Fruit fly (Drosophila melanogaster) whole organism, embryonic: ENCODE results near the gene Cow.

Source experiments
- CG10147 ChIP-seq: fragments of 200-800 bp; sonication (Bioruptor generic); optimal IDR thresholded peaks from 2 replicates; lab custom pipeline; 2019; ENCODE audit warnings: missing biosample characterization, mild to moderate bottlenecking, missing genetic modification characterization, moderate library complexity
- CG10979 ChIP-seq: fragments of 200-800 bp; sonication (Bioruptor generic); optimal IDR thresholded peaks from 2 replicates; lab custom pipeline; 2018; ENCODE audit warnings: missing biosample characterization, mild to moderate bottlenecking, missing genetic modification characterization, moderate library complexity
- CG11560 ChIP-seq: fragments of 200-800 bp; sonication (Bioruptor generic); IDR thresholded peaks from 3 replicates; pipeline ENCODE4 v1.3.6; 2022; ENCODE audit warnings: missing biosample characterization, missing genetic modification characterization
- CG11723 ChIP-seq: fragments of 200-800 bp; sonication (Bioruptor generic); optimal IDR thresholded peaks from 2 replicates; lab custom pipeline; 2017; ENCODE audit warnings: missing biosample characterization, mild to moderate bottlenecking, missing genetic modification characterization
- CG12744 ChIP-seq: fragments of 200-800 bp; sonication (Bioruptor generic); optimal IDR thresholded peaks from 2 replicates; lab custom pipeline; 2016; ENCODE audit warnings: missing biosample characterization, missing genetic modification characterization
- CG14965 ChIP-seq: fragments of 200-800 bp; sonication (Bioruptor generic); optimal IDR thresholded peaks from 2 replicates; lab custom pipeline; 2016; ENCODE audit warnings: missing biosample characterization, missing genetic modification characterization, borderline replicate concordance
- CG1647 ChIP-seq: fragments of 200-800 bp; sonication (Bioruptor generic); optimal IDR thresholded peaks from 3 replicates; lab custom pipeline; 2016; ENCODE audit warnings: missing biosample characterization, missing genetic modification characterization
- CG17186 ChIP-seq: fragments of 200-800 bp; sonication (Bioruptor generic); optimal IDR thresholded peaks from 3 replicates; lab custom pipeline; 2017; ENCODE audit warnings: missing biosample characterization, missing genetic modification reagents, missing genetic modification characterization
- CG17568 ChIP-seq: fragments of 200-800 bp; sonication (Bioruptor generic); optimal IDR thresholded peaks from 2 replicates; lab custom pipeline; 2018; ENCODE audit warnings: missing biosample characterization, mild to moderate bottlenecking, missing genetic modification characterization, moderate library complexity
- CG18619 ChIP-seq: fragments of 200-800 bp; sonication (Bioruptor generic); optimal IDR thresholded peaks from 3 replicates; lab custom pipeline; 2017; ENCODE audit warnings: missing biosample characterization, mild to moderate bottlenecking, missing genetic modification characterization
- CG2129 ChIP-seq: fragments of 200-800 bp; sonication (Bioruptor generic); IDR thresholded peaks from 2 replicates; pipeline ENCODE4 v1.3.6; 2022; ENCODE audit warnings: missing biosample characterization, missing genetic modification characterization; ENCODE audit not compliant: partially characterized antibody
- CG30020 ChIP-seq: fragments of 200-800 bp; optimal IDR thresholded peaks from 2 replicates; lab custom pipeline; 2019; ENCODE audit warnings: missing biosample characterization, mild to moderate bottlenecking, missing genetic modification characterization, moderate library complexity
- CG34224 ChIP-seq: fragments of 200-800 bp; sonication (Bioruptor generic); IDR thresholded peaks from 3 replicates; pipeline ENCODE4 v1.3.6; 2022; ENCODE audit warnings: missing biosample characterization, missing genetic modification characterization; ENCODE audit not compliant: partially characterized antibody
- CG4707 ChIP-seq: fragments of 200-800 bp; sonication (Bioruptor generic); optimal IDR thresholded peaks from 2 replicates; lab custom pipeline; 2018; ENCODE audit warnings: missing biosample characterization, mild to moderate bottlenecking, missing genetic modification characterization, moderate library complexity
- CG6791 ChIP-seq: fragments of 200-800 bp; sonication (Bioruptor generic); IDR thresholded peaks from 3 replicates; pipeline ENCODE4 v1.3.6; 2022; ENCODE audit warnings: missing biosample characterization, missing genetic modification characterization; ENCODE audit not compliant: partially characterized antibody
- Dad ChIP-seq: fragments of 200-800 bp; sonication (Bioruptor generic); optimal IDR thresholded peaks from 3 replicates; lab custom pipeline; 2016; ENCODE audit warnings: missing biosample characterization, missing genetic modification characterization
- Deaf1 ChIP-seq: fragments of 200-800 bp; optimal IDR thresholded peaks from 3 replicates; lab custom pipeline; 2019; ENCODE audit warnings: missing biosample characterization, mild to moderate bottlenecking, missing genetic modification characterization, moderate library complexity
- Dll ChIP-seq: fragments of 200-800 bp; sonication (Bioruptor generic); IDR thresholded peaks from 4 replicates; pipeline ENCODE4 v1.3.6; 2022; ENCODE audit warnings: missing biosample characterization, missing genetic modification characterization; ENCODE audit not compliant: partially characterized antibody
- Doc3 ChIP-seq: fragments of 200-800 bp; sonication (Bioruptor generic); IDR thresholded peaks from 3 replicates; pipeline ENCODE4 v1.3.6; 2022; ENCODE audit warnings: missing biosample characterization, missing genetic modification characterization; ENCODE audit not compliant: partially characterized antibody
- Dref ChIP-seq: fragments of 200-800 bp; sonication (Bioruptor generic); IDR thresholded peaks from 2 replicates; pipeline ENCODE4 v1.3.6; 2022; ENCODE audit warnings: missing biosample characterization, missing genetic modification characterization
- Fer2 ChIP-seq: fragments of 200-800 bp; sonication (Bioruptor generic); optimal IDR thresholded peaks from 2 replicates; lab custom pipeline; 2018; ENCODE audit warnings: missing biosample characterization, mild to moderate bottlenecking, missing genetic modification characterization, moderate library complexity
- MBD-R2 ChIP-seq: fragments of 200-800 bp; sonication (Bioruptor generic); IDR thresholded peaks from 2 replicates; pipeline ENCODE4 v1.3.6; 2022; ENCODE audit warnings: missing biosample characterization, missing genetic modification characterization
- MESR4 ChIP-seq: fragments of 200-800 bp; sonication (Bioruptor generic); optimal IDR thresholded peaks from 2 replicates; lab custom pipeline; 2018; ENCODE audit warnings: missing biosample characterization, mild to moderate bottlenecking, missing genetic modification characterization, moderate library complexity
- Med ChIP-seq: fragments of 200-800 bp; sonication (Bioruptor generic); peaks from one replicate; lab custom pipeline; 2016; ENCODE audit warnings: missing biosample characterization, missing genetic modification characterization, mild to moderate bottlenecking, inconsistent platforms, moderate library complexity
- Opbp ChIP-seq: fragments of 200-800 bp; sonication (Bioruptor generic); IDR thresholded peaks from 3 replicates; pipeline ENCODE4 v1.3.6; 2022; ENCODE audit warnings: missing biosample characterization, missing genetic modification characterization; ENCODE audit not compliant: partially characterized antibody
- Scr ChIP-seq: fragments of 200-800 bp; sonication (Bioruptor generic); IDR thresholded peaks from 2 replicates; pipeline ENCODE4 v1.3.6; 2022; ENCODE audit warnings: missing biosample characterization, missing genetic modification characterization; ENCODE audit not compliant: partially characterized antibody
- Sry-δ ChIP-seq: fragments of 200-800 bp; sonication (Bioruptor generic); optimal IDR thresholded peaks from 2 replicates; lab custom pipeline; 2016; ENCODE audit warnings: missing biosample characterization, missing genetic modification characterization
- Xrp1 ChIP-seq: fragments of 200-800 bp; sonication (Bioruptor generic); IDR thresholded peaks from 2 replicates; pipeline ENCODE4 v1.3.6; 2022; ENCODE audit warnings: missing biosample characterization, missing genetic modification characterization
- bbx ChIP-seq: fragments of 200-800 bp; sonication (Bioruptor generic); IDR thresholded peaks from 2 replicates; pipeline ENCODE4 v1.3.6; 2022; ENCODE audit warnings: missing biosample characterization, missing genetic modification characterization; ENCODE audit not compliant: partially characterized antibody
- bowl ChIP-seq: fragments of 200-800 bp; sonication (Bioruptor generic); IDR thresholded peaks from 2 replicates; pipeline ENCODE4 v1.3.6; 2022; ENCODE audit warnings: missing biosample characterization, missing genetic modification characterization
- dm ChIP-seq: fragments of 200-800 bp; sonication (Bioruptor generic); optimal IDR thresholded peaks from 3 replicates; lab custom pipeline; 2016; ENCODE audit warnings: missing biosample characterization, missing genetic modification characterization
- dmrt99B ChIP-seq: fragments of 200-800 bp; sonication (Bioruptor generic); optimal IDR thresholded peaks from 2 replicates; lab custom pipeline; 2018; ENCODE audit warnings: missing biosample characterization, mild to moderate bottlenecking, missing genetic modification characterization, moderate library complexity
- dpn ChIP-seq, 2 experiments: fragments of 200-800 bp; sonication (Bioruptor generic); optimal IDR thresholded peaks; 3 replicates each; lab custom pipeline; 2016; ENCODE audit warnings: missing biosample characterization in 2 of 2, missing genetic modification characterization in 2 of 2
- dysf ChIP-seq: fragments of 200-800 bp; sonication (Bioruptor generic); IDR thresholded peaks from 3 replicates; pipeline ENCODE4 v1.3.6; 2022; ENCODE audit warnings: missing biosample characterization, missing genetic modification characterization
- ems ChIP-seq: fragments of 200-800 bp; sonication (Bioruptor generic); optimal IDR thresholded peaks from 3 replicates; lab custom pipeline; 2016; ENCODE audit warnings: missing biosample characterization, missing genetic modification characterization
- inv ChIP-seq: fragments of 200-800 bp; sonication (Bioruptor generic); IDR thresholded peaks from 2 replicates; pipeline ENCODE4 v1.3.6; 2022; ENCODE audit warnings: missing biosample characterization, missing genetic modification characterization; ENCODE audit not compliant: partially characterized antibody
- klu ChIP-seq: fragments of 200-800 bp; sonication (Bioruptor generic); IDR thresholded peaks from 2 replicates; pipeline ENCODE4 v1.3.6; 2022; ENCODE audit warnings: missing biosample characterization, missing genetic modification characterization
- mirr ChIP-seq: fragments of 200-800 bp; sonication (Bioruptor generic); optimal IDR thresholded peaks from 3 replicates; lab custom pipeline; 2018; ENCODE audit warnings: missing biosample characterization, mild to moderate bottlenecking, missing genetic modification characterization
- mld ChIP-seq: fragments of 200-800 bp; sonication (Bioruptor generic); IDR thresholded peaks from 3 replicates; pipeline ENCODE4 v1.3.6; 2022; ENCODE audit warnings: missing biosample characterization, missing genetic modification characterization; ENCODE audit not compliant: partially characterized antibody
- nerfin-1 ChIP-seq: fragments of 200-800 bp; sonication (Bioruptor generic); optimal IDR thresholded peaks from 3 replicates; lab custom pipeline; 2019; ENCODE audit warnings: missing biosample characterization, mild to moderate bottlenecking, missing genetic modification characterization, moderate library complexity
- org-1 ChIP-seq: fragments of 200-800 bp; sonication (Bioruptor generic); optimal IDR thresholded peaks from 2 replicates; lab custom pipeline; 2017; ENCODE audit warnings: missing biosample characterization, missing genetic modification characterization
- ro ChIP-seq: fragments of 200-800 bp; sonication (Bioruptor generic); IDR thresholded peaks from 2 replicates; pipeline ENCODE4 v1.3.6; 2022; ENCODE audit warnings: missing biosample characterization, missing genetic modification characterization
- salm ChIP-seq: fragments of 200-800 bp; sonication (Bioruptor generic); optimal IDR thresholded peaks from 2 replicates; lab custom pipeline; 2018; ENCODE audit warnings: missing biosample characterization, mild to moderate bottlenecking, missing genetic modification characterization
- sr ChIP-seq: fragments of 200-800 bp; sonication (Bioruptor generic); IDR thresholded peaks from 3 replicates; pipeline ENCODE4 v1.3.6; 2022; ENCODE audit warnings: missing biosample characterization, missing genetic modification characterization
- trem ChIP-seq: fragments of 200-800 bp; optimal IDR thresholded peaks from 3 replicates; lab custom pipeline; 2019; ENCODE audit warnings: missing biosample characterization, mild to moderate bottlenecking, missing genetic modification characterization, moderate library complexity
- twi ChIP-seq: fragments of 200-800 bp; optimal IDR thresholded peaks from 2 replicates; lab custom pipeline; 2019; ENCODE audit warnings: missing biosample characterization, mild to moderate bottlenecking, missing genetic modification characterization, moderate library complexity
- unc-4 ChIP-seq: fragments of 200-800 bp; sonication (Bioruptor generic); IDR thresholded peaks from 2 replicates; pipeline ENCODE4 v1.3.6; 2022; ENCODE audit warnings: missing biosample characterization, missing genetic modification characterization; ENCODE audit not compliant: partially characterized antibody
- vnd ChIP-seq: fragments of 200-800 bp; sonication (Bioruptor generic); IDR thresholded peaks from 3 replicates; pipeline ENCODE4 v1.3.6; 2022; ENCODE audit warnings: missing biosample characterization, missing genetic modification characterization; ENCODE audit not compliant: partially characterized antibody

The Cow gene

dm6 chr3R:23053135-23053730 is 59.3 kb downstream of the Cow start:
- peak; percentile 75; the same call in 2 of the 3 replicates for TF ChIP-seq CG11560
- no peak for TF ChIP-seq CG10979 (tag; lab: Kevin White, UChicago)
- TF ChIP-seq Deaf1 (tag; lab: Kevin White, UChicago), result no peak
- no peak for TF ChIP-seq CG17186
- peak; percentile 61 for TF ChIP-seq trem
- 0 out of 4 replicates have a peak, but pooled peaks have one; percentile 19 for TF ChIP-seq Dll
- peak; percentile 43 for TF ChIP-seq Med (GFP tag; lab: Kevin White, UChicago)
- no peak for TF ChIP-seq Xrp1 (GFP tag; lab: Robert Waterston, UW)
- TF ChIP-seq bbx (GFP tag; lab: Robert Waterston, UW), result 0 out of 2 replicates have a peak, but pooled peaks have one; percentile 36
- TF ChIP-seq dm (GFP tag; lab: Kevin White, UChicago), result peak; percentile 60
- no peak for TF ChIP-seq twi (tag; lab: Kevin White, UChicago)
- 0 out of 3 replicates have a peak, but pooled peaks have one; percentile 12 for TF ChIP-seq vnd (GFP tag; lab: Robert Waterston, UW)
- peak; percentile 13; the same call in 1 of the 3 replicates for TF ChIP-seq CG34224 (GFP tag; lab: Robert Waterston, UW)
- no peak for TF ChIP-seq dysf (GFP tag; lab: Robert Waterston, UW)
- TF ChIP-seq CG11723 (GFP tag; lab: Kevin White, UChicago), result no peak
- TF ChIP-seq unc-4 (GFP tag; lab: Robert Waterston, UW), result 0 out of 2 replicates have a peak, but pooled peaks have one; percentile 17
- TF ChIP-seq dpn (GFP tag; optimal IDR thresholded peaks at IDR 0.05; lab: Kevin White, UChicago), result no peak
- peak; percentile 56; the same call in 2 of the 3 replicates for TF ChIP-seq Opbp
- no peak for TF ChIP-seq CG1647 (GFP tag; lab: Kevin White, UChicago)
- TF ChIP-seq salm (tag; lab: Kevin White, UChicago), result no peak
- no peak for TF ChIP-seq CG14965
- no peak for TF ChIP-seq CG30020
- TF ChIP-seq org-1 (GFP tag; lab: Kevin White, UChicago), result no peak
- peak; percentile 75 for TF ChIP-seq Dref (GFP tag; lab: Robert Waterston, UW)
- TF ChIP-seq ro, result no peak
- TF ChIP-seq sr, result no peak
- TF ChIP-seq bowl, result no peak
- no peak for TF ChIP-seq Dad (GFP tag; lab: Kevin White, UChicago)
- peak; percentile 16; the same call in 2 of the 3 replicates for TF ChIP-seq Doc3
- TF ChIP-seq Scr (GFP tag; lab: Robert Waterston, UW), result peak; percentile 32; the same call in 1 of the 2 replicates
- TF ChIP-seq CG2129 (GFP tag; lab: Robert Waterston, UW), result 0 out of 2 replicates have a peak, but pooled peaks have one; percentile 11
- TF ChIP-seq CG6791 (GFP tag; lab: Robert Waterston, UW), result peak; percentile 43; the same call in 1 of the 3 replicates
- no peak for TF ChIP-seq Fer2
- TF ChIP-seq Sry-δ, result peak; percentile 55
- no peak for TF ChIP-seq CG4707 (GFP tag; lab: Kevin White, UChicago)
- no peak for TF ChIP-seq inv (GFP tag; lab: Robert Waterston, UW)
- TF ChIP-seq MESR4 (GFP tag; lab: Kevin White, UChicago), result peak; percentile 34
- no peak for TF ChIP-seq mirr
- TF ChIP-seq klu (GFP tag; lab: Robert Waterston, UW), result no peak
- no peak for TF ChIP-seq CG10147 (GFP tag; lab: Kevin White, UChicago)
- no peak for TF ChIP-seq nerfin-1 (tag; lab: Kevin White, UChicago)
- TF ChIP-seq dmrt99B (tag; lab: Kevin White, UChicago), result no peak
- TF ChIP-seq CG12744, result no peak
- peak; percentile 51; the same call in 1 of the 2 replicates for TF ChIP-seq MBD-R2 (GFP tag; lab: Robert Waterston, UW)
- no peak for TF ChIP-seq CG17568 (GFP tag; lab: Kevin White, UChicago)
- TF ChIP-seq mld (GFP tag; lab: Robert Waterston, UW), result 0 out of 3 replicates have a peak, but pooled peaks have one; percentile 24
- TF ChIP-seq CG18619 (GFP tag; lab: Kevin White, UChicago), result no peak
- no peak for TF ChIP-seq ems
